Fruit fly (Drosophila melanogaster): ENCODE results near the gene RpS9.

RpS9 gene

DNA sequence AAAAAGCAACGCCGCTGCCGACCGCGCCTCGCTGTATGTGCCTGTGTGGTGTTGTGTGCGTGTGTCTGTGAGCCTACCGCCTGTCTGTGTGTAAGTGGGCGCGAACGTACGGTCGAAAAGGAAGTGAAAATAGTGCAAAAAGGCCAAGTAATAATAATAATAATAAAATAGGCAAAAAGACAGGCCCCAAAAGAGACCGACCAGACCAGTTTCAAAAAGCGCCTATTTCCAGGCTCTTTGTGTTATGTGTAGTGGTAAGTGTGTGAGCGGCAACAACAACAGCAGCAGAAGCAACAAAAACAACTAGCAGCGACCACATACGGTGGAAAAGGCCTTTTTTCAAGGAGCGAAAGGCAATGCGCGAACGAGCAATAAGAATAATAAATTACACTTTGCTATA is 48.5 kb downstream of the RpS9 start:
- TF ChIP-seq CG9139 (GFP tag; optimal IDR thresholded peaks at IDR 0.05) (peak; percentile 82), CG6808 (GFP tag; optimal IDR thresholded peaks at IDR 0.05) (peak; percentile 78), Eip93F (GFP tag; optimal IDR thresholded peaks at IDR 0.05) (no peak), lz (GFP tag; optimal IDR thresholded peaks at IDR 0.05) (no peak), CG32006 (GFP tag; optimal IDR thresholded peaks at IDR 0.05) (no peak), CG3919 (GFP tag; optimal IDR thresholded peaks at IDR 0.05) (no peak), CG16779 (tag; optimal IDR thresholded peaks at IDR 0.05) (peak; percentile 27), CG10669 (GFP tag; optimal IDR thresholded peaks at IDR 0.05) (peak; percentile 33), pdm3 (GFP tag; optimal IDR thresholded peaks at IDR 0.05) (no peak), CG3032 (tag; optimal IDR thresholded peaks at IDR 0.05) (peak; percentile 46), esn (GFP tag; optimal IDR thresholded peaks at IDR 0.05) (no peak), dac (GFP tag; optimal IDR thresholded peaks at IDR 0.05) (no peak), CG8119 (GFP tag; IDR thresholded peaks at IDR 0.05) (peak; percentile 44; the same call in 2 of the 3 replicates), cyc (GFP tag; optimal IDR thresholded peaks at IDR 0.05) (no peak), CG8319 (GFP tag; optimal IDR thresholded peaks at IDR 0.05) (no peak), ss (GFP tag; optimal IDR thresholded peaks at IDR 0.05) (peak; percentile 86 to 87), salr (GFP tag; optimal IDR thresholded peaks at IDR 0.05) (peak in 1 of 2 experiments; percentile 21), dsx (GFP tag; optimal IDR thresholded peaks at IDR 0.05; ENCODE audit: poor library complexity, severe bottlenecking) (peak; percentile 53), CG6163 (GFP tag; IDR thresholded peaks at IDR 0.05) (peak; percentile 66; the same call in 2 of the 3 replicates), Ets96B (tag; optimal IDR thresholded peaks at IDR 0.05) (peak; percentile 64), spab (GFP tag; optimal IDR thresholded peaks at IDR 0.05) (peak; percentile 30), Hr4 (GFP tag; optimal IDR thresholded peaks at IDR 0.05) (no peak), CG1621 (tag; optimal IDR thresholded peaks at IDR 0.05) (peak; percentile 66)

DNA sequence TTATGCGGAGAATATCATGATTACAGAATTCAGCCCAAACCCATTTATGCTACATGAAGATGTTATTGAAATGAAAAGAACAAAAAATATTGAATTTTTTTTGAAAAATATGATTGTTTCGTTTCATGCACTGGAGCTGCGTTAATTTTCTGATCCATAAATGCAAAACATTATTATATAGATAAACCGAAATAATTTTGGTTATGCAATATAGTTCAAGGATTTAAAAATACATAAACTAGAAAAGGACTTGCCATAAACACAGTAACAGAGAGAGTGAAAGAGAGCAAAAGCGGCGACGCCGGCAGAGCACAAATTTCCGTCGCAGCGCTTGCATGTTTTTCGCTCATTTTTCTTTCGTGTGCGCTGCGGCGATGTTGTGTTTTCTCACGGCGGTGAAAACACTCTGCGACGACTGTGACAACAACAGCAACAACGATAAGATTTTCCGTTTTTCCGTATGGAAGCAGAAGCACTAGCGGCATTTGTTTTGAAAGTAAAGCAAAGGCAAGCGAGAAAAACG is 49.0 kb downstream of the RpS9 start:
- TF ChIP-seq CG8319 (GFP tag; optimal IDR thresholded peaks at IDR 0.05) (peak; percentile 52), CG32006 (GFP tag; optimal IDR thresholded peaks at IDR 0.05) (peak; percentile 96), CG10631 (GFP tag; optimal IDR thresholded peaks at IDR 0.05) (peak; percentile 79), dsx (GFP tag; optimal IDR thresholded peaks at IDR 0.05; ENCODE audit: poor library complexity, severe bottlenecking) (peak; percentile 85), salr (GFP tag; optimal IDR thresholded peaks at IDR 0.05) (peak; percentile 70 to 93), CG4318 (GFP tag; optimal IDR thresholded peaks at IDR 0.05) (peak; percentile 88), Sox14 (GFP tag; optimal IDR thresholded peaks at IDR 0.05) (peak; percentile 86), Hr39 (GFP tag; optimal IDR thresholded peaks at IDR 0.05) (peak; percentile 64), CG3919 (GFP tag; optimal IDR thresholded peaks at IDR 0.05) (peak; percentile 89), CG11294 (GFP tag; IDR thresholded peaks at IDR 0.05) (peak; percentile 78), vri (GFP tag; optimal IDR thresholded peaks at IDR 0.05) (peak; percentile 83), CG10669 (GFP tag; optimal IDR thresholded peaks at IDR 0.05) (peak; percentile 90), esn (GFP tag; optimal IDR thresholded peaks at IDR 0.05) (peak; percentile 93), Ets21C (GFP tag; optimal IDR thresholded peaks at IDR 0.05) (peak; percentile 76), fkh (GFP tag; optimal IDR thresholded peaks at IDR 0.05) (peak; percentile 29), Met (GFP tag; optimal IDR thresholded peaks at IDR 0.05) (peak; percentile 90), achi (GFP tag; optimal IDR thresholded peaks at IDR 0.05) (peak; percentile 90), CG9139 (GFP tag; optimal IDR thresholded peaks at IDR 0.05) (peak; percentile 71), Sox15 (GFP tag; optimal IDR thresholded peaks at IDR 0.05) (peak; percentile 56), svp (GFP tag) (peak; percentile 95), acj6 (GFP tag; optimal IDR thresholded peaks at IDR 0.05) (peak; percentile 87), cyc (GFP tag; optimal IDR thresholded peaks at IDR 0.05) (peak; percentile 80), fd59A (GFP tag; optimal IDR thresholded peaks at IDR 0.05) (peak; percentile 81), CG6854 (GFP tag; optimal IDR thresholded peaks at IDR 0.05) (peak; percentile 85), Smox (GFP tag; optimal IDR thresholded peaks at IDR 0.05) (peak; percentile 89), CG15336 (GFP tag; IDR thresholded peaks at IDR 0.05) (peak; percentile 95), eg (GFP tag; IDR thresholded peaks at IDR 0.05) (peak; percentile 90), Eip75B (GFP tag; optimal IDR thresholded peaks at IDR 0.05) (peak; percentile 91), Blimp-1 (GFP tag; optimal IDR thresholded peaks at IDR 0.05) (peak; percentile 80), CG16779 (tag; optimal IDR thresholded peaks at IDR 0.05) (peak; percentile 90), CG11762 (GFP tag; optimal IDR thresholded peaks at IDR 0.05; ENCODE audit: insufficient read depth) (peak; percentile 81), fd85E (GFP tag; optimal IDR thresholded peaks at IDR 0.05) (peak; percentile 83), CG34406 (GFP tag; optimal IDR thresholded peaks at IDR 0.05) (peak; percentile 87), pdm3 (GFP tag; optimal IDR thresholded peaks at IDR 0.05) (peak; percentile 91), Eip93F (GFP tag; optimal IDR thresholded peaks at IDR 0.05) (peak; percentile 76), CG1621 (tag; optimal IDR thresholded peaks at IDR 0.05) (peak; percentile 73), CG6276 (GFP tag; optimal IDR thresholded peaks at IDR 0.05) (peak; percentile 97)
